Worm (Caenorhabditis elegans): Measurements from ENCODE around the gene sel-12.

DNA sequence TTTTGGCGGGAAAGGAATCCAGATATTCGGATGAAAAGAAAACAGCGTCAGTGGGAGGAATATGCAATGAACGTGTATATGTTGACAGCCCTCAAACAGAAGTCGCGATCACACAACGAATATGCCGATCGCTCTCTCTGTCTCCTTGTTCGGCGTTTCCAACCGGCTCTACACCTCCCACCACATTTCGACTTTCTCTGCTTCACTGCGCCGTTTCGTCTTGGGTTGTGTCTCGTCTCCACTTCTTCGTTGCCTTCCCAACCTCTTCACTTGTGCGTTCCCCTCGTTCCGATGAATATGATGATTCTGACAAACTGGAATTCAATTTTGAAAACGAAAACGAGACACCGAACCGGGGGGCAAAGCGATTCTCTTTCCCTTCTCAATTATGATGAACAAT, 17.7 kb upstream of the sel-12 start, which contains the start of gene mab-7:
- TF ChIP-seq hmg-4 (GFP tag; optimal IDR thresholded peaks at IDR 0.05) (no peak), scrt-1 (GFP tag; IDR thresholded peaks at IDR 0.05) (no peak), ama-1 (optimal IDR thresholded peaks at IDR 0.05) (no peak), flt-1 (GFP tag; IDR thresholded peaks at IDR 0.05) (no peak), ets-7 (tag; optimal IDR thresholded peaks at IDR 0.05) (no peak), pes-1 (GFP tag; IDR thresholded peaks at IDR 0.05) (no peak), F13C5.2 (tag; optimal IDR thresholded peaks at IDR 0.05) (no peak), ceh-36 (tag; optimal IDR thresholded peaks at IDR 0.05) (no peak), tbx-11 (GFP tag; IDR thresholded peaks at IDR 0.05) (no peak)
